Worm (Caenorhabditis elegans): ENCODE data around the gene fbxb-44.

ce11 chrII:1500286-1500840 lies 38.3 kb upstream of the fbxb-44 start, which contains the start of gene emc-1:
- TF ChIP-seq cog-1 (tag; optimal IDR thresholded peaks at IDR 0.05), result no peak
- TF ChIP-seq ztf-29 (GFP tag; IDR thresholded peaks at IDR 0.05), result no peak
- no peak for TF ChIP-seq tab-1 (GFP tag; IDR thresholded peaks at IDR 0.05)
- no peak for TF ChIP-seq T22C8.4 (GFP tag; IDR thresholded peaks at IDR 0.05)
- peak; percentile 19; the same call in 1 of the 2 replicates for TF ChIP-seq ztf-23 (GFP tag; IDR thresholded peaks at IDR 0.05)
- no peak for TF ChIP-seq flt-1 (GFP tag; IDR thresholded peaks at IDR 0.05)
- no peak for TF ChIP-seq klf-2 (GFP tag; conservative IDR thresholded peaks at IDR 0.05)
